Worm (Caenorhabditis elegans): ENCODE measurements around the gene W03F9.4.

Gene W03F9.4

ce11 chrV:156044-156869 lies 5.1 kb upstream of the W03F9.4 start, which contains the start of gene ttb-1 (continued):
- TF ChIP-seq mdl-1 (tag; optimal IDR thresholded peaks at IDR 0.05): no peak
- no peak for TF ChIP-seq lim-7 (GFP tag; IDR thresholded peaks at IDR 0.05)
- TF ChIP-seq D1046.2 (GFP tag; IDR thresholded peaks at IDR 0.05): no peak
- no peak for TF ChIP-seq zfp-2 (tag; optimal IDR thresholded peaks at IDR 0.05)
- no peak for TF ChIP-seq T26A8.4 (GFP tag; IDR thresholded peaks at IDR 0.05)
- no peak for TF ChIP-seq daf-16 (GFP tag; optimal IDR thresholded peaks at IDR 0.05)
- TF ChIP-seq daf-16 (tag; optimal IDR thresholded peaks at IDR 0.05): peak; percentile 2
- TF ChIP-seq nhr-28 (tag; optimal IDR thresholded peaks at IDR 0.05): no peak
- no peak for TF ChIP-seq F26F4.8 (GFP tag; conservative IDR thresholded peaks at IDR 0.05)
- no peak for TF ChIP-seq ceh-82 (tag; optimal IDR thresholded peaks at IDR 0.05)
- no peak for TF ChIP-seq ceh-62 (tag; optimal IDR thresholded peaks at IDR 0.05)
- TF ChIP-seq mes-2 (tag; optimal IDR thresholded peaks at IDR 0.05; ENCODE audit: poor library complexity, severe bottlenecking): peak; percentile 89
- no peak for TF ChIP-seq nhr-111 (GFP tag; optimal IDR thresholded peaks at IDR 0.05)
- TF ChIP-seq Y5F2A.4 (GFP tag; optimal IDR thresholded peaks at IDR 0.05): no peak
- TF ChIP-seq ceh-28 (tag; optimal IDR thresholded peaks at IDR 0.05): no peak
- TF ChIP-seq lin-38 (GFP tag; IDR thresholded peaks at IDR 0.05): no peak
- TF ChIP-seq duxl-1 (tag; optimal IDR thresholded peaks at IDR 0.05; ENCODE audit: poor library complexity): no peak
- no peak for TF ChIP-seq dmd-8 (GFP tag; IDR thresholded peaks at IDR 0.05)
- no peak for TF ChIP-seq madf-5 (GFP tag; IDR thresholded peaks at IDR 0.05)
- TF ChIP-seq ctbp-1 (GFP tag; IDR thresholded peaks at IDR 0.05): no peak
- no peak for TF ChIP-seq ama-1 (optimal IDR thresholded peaks at IDR 0.05)
- TF ChIP-seq nhr-11 (tag; optimal IDR thresholded peaks at IDR 0.05): no peak

ce11 chrV:155215-155614 lies 4.0 kb upstream of the W03F9.4 start:
- TF ChIP-seq nhr-25 (tag; optimal IDR thresholded peaks at IDR 0.05; ENCODE audit: borderline replicate concordance, insufficient read depth) (no peak), hmg-1.1 (GFP tag; IDR thresholded peaks at IDR 0.05) (peak; percentile 53), daf-12 (tag; optimal IDR thresholded peaks at IDR 0.05) (no peak), skn-1 (tag; optimal IDR thresholded peaks at IDR 0.05) (no peak), daf-16 (GFP tag; optimal IDR thresholded peaks at IDR 0.05) (no peak), daf-16 (tag; optimal IDR thresholded peaks at IDR 0.05) (peak; percentile 38), nhr-28 (tag; optimal IDR thresholded peaks at IDR 0.05) (peak; percentile 68), hlh-11 (tag; optimal IDR thresholded peaks at IDR 0.05) (peak; percentile 43), ZK546.5 (tag; optimal IDR thresholded peaks at IDR 0.05) (no peak), dmd-9 (GFP tag; IDR thresholded peaks at IDR 0.05) (no peak), zip-11 (GFP tag; IDR thresholded peaks at IDR 0.05) (no peak), mxl-2 (GFP tag; conservative IDR thresholded peaks at IDR 0.05) (0 out of 2 replicates have a peak, but pooled peaks have one; percentile 22), mdl-1 (tag; optimal IDR thresholded peaks at IDR 0.05) (peak; percentile 80 to 95), saeg-2 (GFP tag; IDR thresholded peaks at IDR 0.05) (no peak), ceh-20 (GFP tag; IDR thresholded peaks at IDR 0.05) (no peak), hlh-30 (tag; optimal IDR thresholded peaks at IDR 0.05; ENCODE audit: insufficient read depth) (peak; percentile 60), ceh-44 (GFP tag; IDR thresholded peaks at IDR 0.05) (no peak), pqm-1 (tag; optimal IDR thresholded peaks at IDR 0.05) (peak; percentile 20), nhr-48 (tag; optimal IDR thresholded peaks at IDR 0.05) (peak; percentile 40), zfp-3 (GFP tag; conservative IDR thresholded peaks at IDR 0.05) (no peak), dmd-6 (GFP tag; IDR thresholded peaks at IDR 0.05) (peak; percentile 29), spr-3 (GFP tag; optimal IDR thresholded peaks at IDR 0.05) (no peak), dve-1 (tag; optimal IDR thresholded peaks at IDR 0.05; ENCODE audit: insufficient read depth) (peak; percentile 42), egl-43 (GFP tag; IDR thresholded peaks at IDR 0.05) (0 out of 2 replicates have a peak, but pooled peaks have one; percentile 57), nhr-102 (tag; optimal IDR thresholded peaks at IDR 0.05) (no peak), dpl-1 (GFP tag; optimal IDR thresholded peaks at IDR 0.05) (peak; percentile 16), nhr-76 (tag; optimal IDR thresholded peaks at IDR 0.05) (no peak), spr-1 (tag; optimal IDR thresholded peaks at IDR 0.05) (no peak), mxl-3 (GFP tag; optimal IDR thresholded peaks at IDR 0.05) (peak; percentile 90), ama-1 (optimal IDR thresholded peaks at IDR 0.05) (no peak), unc-130 (GFP tag; optimal IDR thresholded peaks at IDR 0.05) (no peak), lin-38 (GFP tag; IDR thresholded peaks at IDR 0.05) (no peak), mes-2 (tag; optimal IDR thresholded peaks at IDR 0.05; ENCODE audit: poor library complexity, severe bottlenecking) (peak; percentile 43)
